Fruit fly (Drosophila melanogaster) whole organism, larva: ENCODE data around the gene CG1503.

Experiments
- noc ChIP-seq: fragments of 200-800 bp; sonication (Bioruptor generic); optimal IDR thresholded peaks from 3 replicates; lab custom pipeline; 2019; ENCODE audit warnings: missing biosample characterization, mild to moderate bottlenecking, missing genetic modification characterization, moderate library complexity

The CG1503 gene

DNA sequence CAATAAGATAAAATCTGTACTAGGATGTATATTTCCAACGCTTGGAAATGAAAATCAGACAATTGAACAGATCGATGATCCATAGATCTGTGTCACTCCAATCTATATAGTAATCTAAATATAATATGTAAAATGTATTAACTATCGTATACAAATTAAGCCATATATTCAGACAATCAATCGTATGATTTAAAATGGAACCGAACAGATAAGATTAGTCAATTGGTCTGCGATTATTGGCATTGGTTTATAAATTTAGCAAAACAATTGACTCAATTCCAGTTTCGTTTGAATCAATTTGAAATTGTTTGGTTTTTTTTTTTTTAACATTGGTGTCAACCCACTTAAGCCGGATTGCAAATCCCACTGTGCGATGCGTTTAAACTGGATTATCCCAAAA lies 38.3 kb downstream of the CG1503 start:
- no peak for TF ChIP-seq noc (tag; lab: Kevin White, UChicago)

dm6 chrX:21067474-21067873 lies 38.7 kb downstream of the CG1503 start, which contains the start of gene CG32512:
Gene CG32512, minus strand, starts transcription at chrX:21067540.
- no peak for TF ChIP-seq noc (tag; lab: Kevin White, UChicago)

DNA sequence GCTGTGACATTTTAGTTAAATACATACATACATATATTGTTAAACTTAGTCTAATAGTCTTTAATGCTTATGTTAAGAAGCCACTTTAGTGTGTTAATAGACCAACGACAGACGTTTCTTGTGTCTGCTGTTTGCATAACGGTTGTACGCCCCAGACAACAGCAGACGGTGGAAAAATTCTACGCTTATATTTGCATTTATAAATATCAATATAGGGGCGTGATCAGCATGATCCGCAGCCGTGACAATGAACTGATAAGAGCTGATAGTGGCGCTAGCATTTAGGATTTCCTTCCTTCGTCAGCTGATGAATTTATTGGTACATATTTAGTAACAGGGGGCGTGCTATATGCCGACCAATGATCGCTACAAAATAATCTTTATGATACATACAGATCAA lies 40.4 kb downstream of the CG1503 start:
- TF ChIP-seq noc (tag; lab: Kevin White, UChicago) = no peak

dm6 chrX:21064927-21065326 lies 41.2 kb downstream of the CG1503 start:
- TF ChIP-seq noc (tag; lab: Kevin White, UChicago) = no peak

DNA sequence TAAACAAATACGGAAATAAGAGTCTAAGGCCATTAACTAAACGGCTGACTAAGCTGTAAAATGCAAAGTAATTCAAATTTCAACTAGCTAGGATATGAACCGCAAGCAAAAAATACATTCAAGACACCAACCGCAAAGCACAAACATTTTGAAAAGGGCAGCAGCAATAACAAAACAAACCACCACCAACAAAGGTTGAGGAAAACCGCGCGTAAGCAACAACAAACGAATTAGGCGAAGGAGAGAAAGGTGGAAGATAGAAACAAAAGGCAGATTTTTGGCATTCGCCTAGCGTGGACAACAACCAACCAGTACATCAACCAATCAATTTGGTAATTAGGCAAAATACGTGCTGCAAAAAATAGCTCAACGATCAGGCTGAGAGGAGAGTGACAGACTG lies 45.6 kb downstream of the CG1503 start:
- no peak for TF ChIP-seq noc (tag; lab: Kevin White, UChicago)

dm6 chrX:21058991-21059390 lies 47.2 kb downstream of the CG1503 start:
- TF ChIP-seq noc (tag; lab: Kevin White, UChicago) = peak; percentile 83

DNA sequence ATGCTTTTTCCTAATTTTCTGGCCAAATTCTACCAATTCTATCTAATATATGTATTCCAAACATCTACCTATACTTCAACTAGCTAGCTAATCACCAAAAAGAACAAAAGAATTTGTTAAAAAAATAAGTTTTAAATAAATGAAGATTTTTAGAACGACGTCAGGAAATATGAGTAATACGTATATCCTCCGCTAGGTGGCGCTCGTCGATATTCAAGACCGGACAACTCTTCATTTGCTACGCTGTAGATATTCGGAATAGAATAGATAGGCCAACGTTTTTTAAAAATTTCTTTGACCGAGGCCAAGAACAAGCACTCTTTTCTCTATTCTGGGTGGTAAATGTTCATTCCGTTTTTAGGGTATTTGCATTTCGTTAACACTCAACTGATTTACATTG lies 47.7 kb downstream of the CG1503 start:
- TF ChIP-seq noc (tag; lab: Kevin White, UChicago) = no peak

dm6 chrX:21056732-21057131 lies 49.4 kb downstream of the CG1503 start:
- no peak for TF ChIP-seq noc (tag; lab: Kevin White, UChicago)

DNA sequence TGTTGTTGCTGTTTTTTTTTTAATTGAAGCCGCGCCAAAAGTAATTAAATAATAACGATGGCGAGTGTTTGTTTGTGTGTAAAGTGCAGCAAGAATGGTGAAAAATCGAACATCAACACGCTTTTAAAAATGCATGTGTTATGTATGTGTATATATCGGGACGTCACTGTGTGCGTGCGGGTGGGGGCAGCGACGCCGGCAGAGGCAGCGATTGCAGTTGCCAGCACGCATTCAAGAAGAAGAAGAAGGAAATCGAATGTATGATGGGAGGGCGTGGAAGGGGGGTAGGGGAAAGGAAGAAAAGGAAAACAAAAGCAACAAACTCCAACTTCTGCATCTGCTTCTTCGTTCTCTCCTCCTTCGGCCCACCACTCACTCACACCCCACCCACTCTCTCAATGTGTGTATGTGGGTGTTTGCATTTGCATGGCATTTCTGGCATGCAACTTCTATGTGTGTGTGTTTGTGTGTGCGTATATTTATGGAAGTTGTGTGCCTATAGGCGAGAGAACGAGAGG lies 51.1 kb downstream of the CG1503 start:
- TF ChIP-seq noc (tag; lab: Kevin White, UChicago) = no peak
